Worm (Caenorhabditis elegans) whole organism, dauer: ENCODE data around the gene F27D9.12.
"Not testable (repeated sequence)": the region's sequence is repeated elsewhere in the genome, so short reads cannot be mapped to it uniquely, and the experiment has no call there.

Experiments
- unc-62 ChIP-seq: sonication (generic microtip); optimal IDR thresholded peaks from 2 replicates; lab custom pipeline; 2017; ENCODE audit warnings: missing biosample characterization, missing genetic modification reagents, missing genetic modification characterization

Gene F27D9.12

ce11 chrX:7656875-7657274 lies at the start of gene F27D9.12:
F27D9.12 (minus strand) TSS chrX:7656975.
- TF ChIP-seq unc-62 (GFP tag; lab: Kevin White, UChicago), result no peak

- TF ChIP-seq unc-62 (GFP tag; lab: Kevin White, UChicago), result no peak
These were observed 47.1 kb upstream of the F27D9.12 start for ce11 chrX:7703863-7704262.

ce11 chrX:7689570-7689969 lies 32.8 kb upstream of the F27D9.12 start:
- no peak for TF ChIP-seq unc-62 (GFP tag; lab: Kevin White, UChicago)

DNA sequence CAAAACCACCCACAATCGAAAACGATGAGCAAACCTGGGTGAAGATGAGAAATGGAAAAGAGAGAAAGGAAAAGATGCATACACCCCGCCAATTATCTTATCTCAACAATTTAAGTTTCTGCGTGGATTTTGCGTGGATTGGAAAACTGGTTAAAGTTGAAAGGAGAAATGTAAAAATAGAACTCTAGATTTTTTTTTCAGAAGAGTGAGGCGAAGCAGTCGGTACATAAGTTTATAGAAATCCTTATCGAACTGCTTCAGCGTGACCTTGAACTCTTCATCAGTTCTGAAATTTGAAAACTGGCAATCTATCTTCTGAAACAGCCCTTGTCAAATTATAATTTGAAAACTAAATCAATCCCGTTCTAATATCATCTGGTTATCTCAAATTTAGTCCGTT lies 32.3 kb upstream of the F27D9.12 start, which contains the start of gene clik-2:
Gene clik-2, minus strand, starts transcription at position 101 of the 400 bp plus-strand sequence.
- TF ChIP-seq unc-62 (GFP tag; lab: Kevin White, UChicago), result no peak

- no peak for TF ChIP-seq unc-62 (GFP tag; lab: Kevin White, UChicago)
These were observed 25.5 kb upstream of the F27D9.12 start, which contains the start of gene unc-18 for ce11 chrX:7681965-7682946. unc-18 (plus strand) TSS chrX:7682896.

DNA sequence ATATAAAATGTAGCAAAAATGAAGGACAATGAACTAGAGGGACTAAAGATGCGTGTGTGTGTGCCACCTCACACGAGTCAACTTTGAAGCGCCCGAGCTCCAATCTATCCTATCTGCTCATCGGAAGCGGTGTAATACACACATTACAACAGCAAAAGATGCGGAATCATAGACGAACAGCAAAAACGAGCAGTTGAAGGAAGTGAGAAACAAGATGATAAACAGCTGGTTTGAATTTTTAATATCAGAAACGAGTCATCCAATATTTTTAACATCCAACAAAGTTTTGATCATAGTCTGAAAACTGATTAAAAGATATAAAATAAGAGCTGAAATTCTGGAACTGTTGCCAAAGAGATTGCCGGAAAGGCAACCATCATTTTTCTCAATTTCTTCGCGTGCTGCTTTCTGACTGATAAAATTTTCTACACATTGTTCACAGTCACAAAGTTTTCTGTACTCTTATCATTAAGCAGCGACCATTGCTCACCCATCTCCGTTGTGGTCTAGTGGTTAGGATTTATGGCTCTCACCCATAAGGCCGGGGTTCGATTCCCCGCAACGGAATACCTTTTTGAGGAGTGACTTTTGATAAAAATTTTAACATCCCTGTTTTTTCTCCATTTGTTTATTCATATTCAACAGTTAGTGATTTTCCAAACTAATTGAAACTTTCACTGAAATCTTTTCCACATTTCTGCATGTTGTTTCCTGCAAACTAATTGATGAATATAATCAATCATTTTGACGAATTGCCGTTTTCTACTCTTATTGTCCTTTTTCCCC lies 24.0 kb upstream of the F27D9.12 start, which contains the start of gene stn-2:
Gene stn-2, minus strand, starts transcription at position 75 of the 786 bp plus-strand sequence.
- no peak for TF ChIP-seq unc-62 (GFP tag; lab: Kevin White, UChicago)

ce11 chrX:7679835-7680234 lies 23.1 kb upstream of the F27D9.12 start:
- TF ChIP-seq unc-62 (GFP tag; lab: Kevin White, UChicago), result no peak

- no peak for TF ChIP-seq unc-62 (GFP tag; lab: Kevin White, UChicago)
These were observed 21.8 kb upstream of the F27D9.12 start for ce11 chrX:7678437-7679139.

- TF ChIP-seq unc-62 (GFP tag; lab: Kevin White, UChicago), result no peak
These were observed 18.1 kb upstream of the F27D9.12 start for ce11 chrX:7674871-7675270.

DNA sequence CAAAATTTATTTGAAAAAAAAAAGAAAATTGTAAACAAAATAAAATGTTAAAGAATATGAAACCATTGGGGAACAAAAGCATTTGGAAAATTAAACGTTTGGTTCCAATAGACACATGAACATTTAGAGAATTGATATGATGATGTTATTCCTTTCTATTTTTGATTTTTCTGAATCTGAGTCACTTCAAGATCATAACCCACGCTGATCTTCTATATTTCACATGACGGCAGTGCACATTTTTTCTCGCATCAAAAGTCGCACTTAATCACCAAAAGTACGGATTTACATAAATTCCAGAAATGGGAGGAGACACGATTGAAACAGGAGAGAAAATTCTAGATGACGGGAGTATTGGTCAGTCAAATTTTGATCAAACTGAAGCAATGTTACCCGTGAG lies 15.9 kb upstream of the F27D9.12 start, which contains the start of gene F27D9.2:
Gene F27D9.2, plus strand, starts transcription at position 301 of the 400 bp plus-strand sequence.
- TF ChIP-seq unc-62 (GFP tag; lab: Kevin White, UChicago), result no peak

ce11 chrX:7670655-7671054 lies 13.9 kb upstream of the F27D9.12 start, which contains the start of gene F27D9.7:
F27D9.7 (minus strand) TSS chrX:7670755.
- no peak for TF ChIP-seq unc-62 (GFP tag; lab: Kevin White, UChicago)

DNA sequence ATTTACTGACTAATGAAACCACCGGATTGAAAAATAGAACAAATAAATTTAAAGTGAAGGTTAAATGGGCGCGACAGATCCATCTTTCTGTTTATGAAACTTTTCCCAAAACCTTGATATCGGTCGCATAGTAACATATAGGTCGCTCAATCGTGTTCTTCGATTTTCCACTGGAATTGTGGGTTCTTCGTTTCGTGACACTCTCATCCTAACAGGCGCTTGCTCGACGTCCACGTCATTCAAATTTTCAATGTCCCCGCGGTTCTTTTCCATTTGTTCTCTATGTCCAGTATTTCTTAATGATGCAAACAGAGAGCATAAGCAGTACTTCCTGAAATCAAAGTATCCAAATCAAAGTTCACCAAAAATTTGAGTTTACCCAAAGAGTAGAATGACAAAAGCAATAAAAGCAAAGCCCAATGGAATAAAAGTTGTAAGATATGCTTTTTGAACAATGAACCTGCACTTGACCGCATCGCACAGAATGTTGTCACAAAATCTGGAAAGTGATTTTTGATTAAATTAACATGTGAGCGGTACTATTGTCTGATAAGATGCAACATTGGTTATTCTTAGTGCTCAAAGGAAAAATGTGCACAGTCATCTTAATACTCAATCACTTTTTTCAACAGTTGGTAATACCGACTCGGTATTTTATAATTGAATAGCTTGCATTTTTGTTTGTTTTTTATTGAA lies 10.8 kb upstream of the F27D9.12 start, which contains the start of gene F27D9.13:
Gene F27D9.13, minus strand, starts transcription at position 51 of the 696 bp plus-strand sequence.
- TF ChIP-seq unc-62 (GFP tag; lab: Kevin White, UChicago), result no peak

DNA sequence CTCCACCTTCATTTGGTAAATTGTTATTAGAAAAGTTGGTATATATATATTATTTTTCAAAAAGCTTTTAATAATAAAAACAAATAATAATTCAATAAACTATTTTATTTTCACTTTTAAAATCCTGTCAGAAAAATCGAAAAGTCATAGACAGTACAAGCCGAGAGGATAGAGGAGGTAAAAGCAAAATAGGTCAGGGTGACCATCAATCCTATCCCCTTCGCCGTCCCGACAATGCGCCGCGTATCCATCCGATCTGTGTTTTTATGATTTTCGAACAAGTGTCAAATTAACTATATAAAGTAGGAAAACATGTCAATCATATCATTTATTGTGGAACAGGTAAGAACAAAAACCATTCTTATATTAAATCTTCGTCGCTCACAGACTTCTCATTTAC lies 8.6 kb upstream of the F27D9.12 start:
- TF ChIP-seq unc-62 (GFP tag; lab: Kevin White, UChicago), result no peak

DNA sequence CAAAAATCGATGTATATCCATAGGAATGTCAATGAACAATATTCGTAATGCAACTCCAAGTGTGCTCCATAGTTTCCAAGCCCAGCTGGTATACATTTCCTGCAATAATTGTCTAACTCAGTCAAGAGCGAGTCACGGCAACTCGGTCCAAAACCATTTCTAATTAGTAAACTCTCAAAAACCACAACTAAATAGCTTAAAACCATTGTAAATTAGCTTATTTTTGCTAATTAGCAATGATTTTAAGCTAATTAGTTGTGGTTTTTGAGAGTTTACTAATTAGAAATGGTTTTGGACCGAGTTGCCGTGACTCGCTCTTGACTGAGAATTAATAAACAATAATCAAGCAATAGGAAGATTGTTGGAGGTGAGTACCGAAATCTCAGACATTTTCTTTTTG lies 8.0 kb upstream of the F27D9.12 start, which contains the start of gene dhs-29:
Gene dhs-29, minus strand, starts transcription at position 101 of the 400 bp plus-strand sequence.
- TF ChIP-seq unc-62 (GFP tag; lab: Kevin White, UChicago), result not testable (repeated sequence)
